Fruit fly (Drosophila melanogaster): ENCODE data around the gene ari-1.

The ari-1 gene

dm6 chrX:18091159-18091676, 46.4 kb downstream of the ari-1 start, which contains the start of gene scu (continued):
- peak; percentile 5 for TF ChIP-seq achi (GFP tag; optimal IDR thresholded peaks at IDR 0.05)
- no peak for TF ChIP-seq fkh (GFP tag; optimal IDR thresholded peaks at IDR 0.05)
- TF ChIP-seq Ets96B (tag; optimal IDR thresholded peaks at IDR 0.05), result peak; percentile 57
- TF ChIP-seq esn (GFP tag; optimal IDR thresholded peaks at IDR 0.05), result no peak
- TF ChIP-seq dsx (GFP tag; optimal IDR thresholded peaks at IDR 0.05; ENCODE audit: poor library complexity, severe bottlenecking), result peak; percentile 55
- peak; percentile 59 for TF ChIP-seq CG15336 (GFP tag; IDR thresholded peaks at IDR 0.05)
- TF ChIP-seq CG6163 (GFP tag; IDR thresholded peaks at IDR 0.05), result no peak; the same call in 2 of the 3 replicates
- no peak for TF ChIP-seq fd59A (GFP tag; optimal IDR thresholded peaks at IDR 0.05)
- no peak for TF ChIP-seq CG4318 (GFP tag; optimal IDR thresholded peaks at IDR 0.05)
- peak; percentile 35 for TF ChIP-seq Sox102F (GFP tag; optimal IDR thresholded peaks at IDR 0.05)
- TF ChIP-seq CG6276 (GFP tag; optimal IDR thresholded peaks at IDR 0.05), result peak; percentile 94
- TF ChIP-seq CG32006 (GFP tag; optimal IDR thresholded peaks at IDR 0.05), result peak; percentile 37
- TF ChIP-seq dac (GFP tag; optimal IDR thresholded peaks at IDR 0.05), result peak; percentile 39
- TF ChIP-seq CG7368 (GFP tag; optimal IDR thresholded peaks at IDR 0.05), result peak; percentile 36
- TF ChIP-seq CG1621 (tag; optimal IDR thresholded peaks at IDR 0.05), result peak; percentile 78
- TF ChIP-seq Lpt (GFP tag; optimal IDR thresholded peaks at IDR 0.05), result peak; percentile 64
- TF ChIP-seq CG6792 (GFP tag; optimal IDR thresholded peaks at IDR 0.05), result no peak
- peak; percentile 60 for TF ChIP-seq CG3919 (GFP tag; optimal IDR thresholded peaks at IDR 0.05)
- no peak for TF ChIP-seq Smox (GFP tag; optimal IDR thresholded peaks at IDR 0.05)
- TF ChIP-seq CG6854 (GFP tag; optimal IDR thresholded peaks at IDR 0.05), result peak; percentile 92
- TF ChIP-seq lz (GFP tag; optimal IDR thresholded peaks at IDR 0.05), result no peak
- no peak for TF ChIP-seq Hr4 (GFP tag; optimal IDR thresholded peaks at IDR 0.05)
- TF ChIP-seq OdsH (GFP tag; optimal IDR thresholded peaks at IDR 0.05), result no peak
- no peak for TF ChIP-seq acj6 (GFP tag; optimal IDR thresholded peaks at IDR 0.05)
- TF ChIP-seq Blimp-1 (GFP tag; optimal IDR thresholded peaks at IDR 0.05), result peak; percentile 49
- peak; percentile 65; the same call in 1 of the 3 replicates for TF ChIP-seq eg (GFP tag; IDR thresholded peaks at IDR 0.05)
- TF ChIP-seq salr (GFP tag; optimal IDR thresholded peaks at IDR 0.05), result peak in 1 of 2 experiments; percentile 49
- peak; percentile 42 for TF ChIP-seq CG3032 (tag; optimal IDR thresholded peaks at IDR 0.05)

- no peak for TF ChIP-seq Sox14 (GFP tag; optimal IDR thresholded peaks at IDR 0.05)
- TF ChIP-seq Sox15 (GFP tag; optimal IDR thresholded peaks at IDR 0.05), result no peak
- no peak for TF ChIP-seq CG11902 (GFP tag; optimal IDR thresholded peaks at IDR 0.05)
- no peak for TF ChIP-seq dsx (GFP tag; optimal IDR thresholded peaks at IDR 0.05; ENCODE audit: poor library complexity, severe bottlenecking)
These were observed 47.3 kb downstream of the ari-1 start, which contains the start of gene Swt1 for dm6 chrX:18090333-18090732. Swt1 (minus strand) TSS chrX:18090509.

dm6 chrX:18088432-18088831, 49.2 kb downstream of the ari-1 start, which contains the start of gene CG7536:
CG7536 (minus strand) TSS chrX:18088532.
- TF ChIP-seq lz (GFP tag; optimal IDR thresholded peaks at IDR 0.05), result no peak
- no peak for TF ChIP-seq dsx (GFP tag; optimal IDR thresholded peaks at IDR 0.05; ENCODE audit: poor library complexity, severe bottlenecking)
- TF ChIP-seq Sox14 (GFP tag; optimal IDR thresholded peaks at IDR 0.05), result no peak
- TF ChIP-seq CG6276 (GFP tag; optimal IDR thresholded peaks at IDR 0.05), result no peak
- no peak for TF ChIP-seq acj6 (GFP tag; optimal IDR thresholded peaks at IDR 0.05)
- TF ChIP-seq CG16779 (tag; optimal IDR thresholded peaks at IDR 0.05), result no peak
- TF ChIP-seq CG9139 (GFP tag; optimal IDR thresholded peaks at IDR 0.05), result no peak
- no peak for TF ChIP-seq CG32006 (GFP tag; optimal IDR thresholded peaks at IDR 0.05)
- no peak for TF ChIP-seq CG1621 (tag; optimal IDR thresholded peaks at IDR 0.05)
- no peak for TF ChIP-seq CG7368 (GFP tag; optimal IDR thresholded peaks at IDR 0.05)
- no peak for TF ChIP-seq CG34406 (GFP tag; optimal IDR thresholded peaks at IDR 0.05)

- TF ChIP-seq Smox (GFP tag; optimal IDR thresholded peaks at IDR 0.05) (peak; percentile 82), Eip93F (GFP tag; optimal IDR thresholded peaks at IDR 0.05) (peak; percentile 60), Eip78C (GFP tag) (peak; percentile 92), net (GFP tag; optimal IDR thresholded peaks at IDR 0.05) (peak; percentile 56), Lpt (GFP tag; optimal IDR thresholded peaks at IDR 0.05) (peak; percentile 64), topi (GFP tag; optimal IDR thresholded peaks at IDR 0.05) (peak; percentile 78), Met (GFP tag; optimal IDR thresholded peaks at IDR 0.05) (peak; percentile 86), Sox14 (GFP tag; optimal IDR thresholded peaks at IDR 0.05) (peak; percentile 88), svp (GFP tag) (peak; percentile 89), CG6808 (GFP tag; optimal IDR thresholded peaks at IDR 0.05) (peak; percentile 61), Blimp-1 (GFP tag; optimal IDR thresholded peaks at IDR 0.05) (peak; percentile 35), vri (GFP tag; optimal IDR thresholded peaks at IDR 0.05) (peak; percentile 69), eg (GFP tag; IDR thresholded peaks at IDR 0.05) (peak; percentile 70; the same call in 2 of the 3 replicates), Sox15 (GFP tag; optimal IDR thresholded peaks at IDR 0.05) (peak; percentile 66), CG8632 (GFP tag; optimal IDR thresholded peaks at IDR 0.05) (peak; percentile 57), CG3919 (GFP tag; optimal IDR thresholded peaks at IDR 0.05) (peak; percentile 78), CG6792 (GFP tag; optimal IDR thresholded peaks at IDR 0.05) (peak; percentile 69), fd85E (GFP tag; optimal IDR thresholded peaks at IDR 0.05) (peak; percentile 55), Eip75B (GFP tag; optimal IDR thresholded peaks at IDR 0.05) (peak; percentile 80), salr (GFP tag; optimal IDR thresholded peaks at IDR 0.05) (peak; percentile 47 to 55)
These were observed 52.1 kb downstream of the ari-1 start, which contains the start of gene Ada3 for dm6 chrX:18085470-18085797. Ada3 (plus strand) TSS chrX:18085761.

Data from whole organism, prepupa.